Fruit fly (Drosophila melanogaster) whole organism, embryonic: Measurements from ENCODE around the gene Cenp-C.

Experiments
- Adf1 ChIP-seq: fragments of 200-800 bp; sonication (Bioruptor generic); IDR thresholded peaks from 2 replicates; pipeline ENCODE4 v1.3.6; 2022; ENCODE audit warnings: missing biosample characterization, missing genetic modification characterization
- Bgb ChIP-seq: fragments of 200-800 bp; sonication (Bioruptor generic); IDR thresholded peaks from 2 replicates; pipeline ENCODE4 v1.3.6; 2022; ENCODE audit warnings: missing biosample characterization, missing genetic modification characterization; ENCODE audit not compliant: partially characterized antibody
- BtbVII ChIP-seq: fragments of 200-800 bp; sonication (Bioruptor generic); optimal IDR thresholded peaks from 3 replicates; lab custom pipeline; 2017; ENCODE audit warnings: missing biosample characterization, mild to moderate bottlenecking, missing genetic modification characterization
- CG10543 ChIP-seq: fragments of 200-800 bp; sonication (Bioruptor generic); optimal IDR thresholded peaks from 3 replicates; lab custom pipeline; 2017; ENCODE audit warnings: missing biosample characterization, mild to moderate bottlenecking, missing genetic modification characterization, moderate library complexity
- CG11504 ChIP-seq: fragments of 200-800 bp; sonication (Bioruptor generic); optimal IDR thresholded peaks from 3 replicates; lab custom pipeline; 2019; ENCODE audit warnings: missing biosample characterization, mild to moderate bottlenecking, missing genetic modification characterization, moderate library complexity
- CG12659 ChIP-seq: fragments of 200-800 bp; sonication (Bioruptor generic); optimal IDR thresholded peaks from 3 replicates; lab custom pipeline; 2017; ENCODE audit warnings: mild to moderate bottlenecking, missing biosample characterization, missing genetic modification reagents, missing genetic modification characterization
- CG12769 ChIP-seq: fragments of 200-800 bp; sonication (Bioruptor generic); optimal IDR thresholded peaks from 2 replicates; lab custom pipeline; 2019; ENCODE audit warnings: missing biosample characterization, mild to moderate bottlenecking, missing genetic modification characterization, moderate library complexity
- CG14050 ChIP-seq: fragments of 200-800 bp; sonication (Bioruptor generic); IDR thresholded peaks from 3 replicates; pipeline ENCODE4 v1.3.6; 2022; ENCODE audit warnings: missing biosample characterization, missing genetic modification characterization
- CG14710 ChIP-seq: fragments of 200-800 bp; sonication (Bioruptor generic); optimal IDR thresholded peaks from 3 replicates; lab custom pipeline; 2019; ENCODE audit warnings: missing biosample characterization, mild to moderate bottlenecking, missing genetic modification characterization, moderate library complexity
- CG15011 ChIP-seq: fragments of 200-800 bp; sonication (Bioruptor generic); optimal IDR thresholded peaks from 3 replicates; lab custom pipeline; 2018; ENCODE audit warnings: missing biosample characterization, mild to moderate bottlenecking, missing genetic modification characterization
- CG1832 ChIP-seq: fragments of 200-800 bp; sonication (Bioruptor generic); optimal IDR thresholded peaks from 2 replicates; lab custom pipeline; 2017; ENCODE audit warnings: missing biosample characterization, mild to moderate bottlenecking, missing genetic modification characterization, inconsistent platforms
- CG31365 ChIP-seq: fragments of 200-800 bp; sonication (Bioruptor generic); optimal IDR thresholded peaks from 2 replicates; lab custom pipeline; 2018; ENCODE audit warnings: missing biosample characterization, mild to moderate bottlenecking, missing genetic modification characterization
- CG34224 ChIP-seq: fragments of 200-800 bp; sonication (Bioruptor generic); IDR thresholded peaks from 3 replicates; pipeline ENCODE4 v1.3.6; 2022; ENCODE audit warnings: missing biosample characterization, missing genetic modification characterization; ENCODE audit not compliant: partially characterized antibody
- CG42726 ChIP-seq: fragments of 200-800 bp; sonication (Bioruptor generic); IDR thresholded peaks from 2 replicates; pipeline ENCODE4 v1.3.6; 2022; ENCODE audit warnings: missing biosample characterization, missing genetic modification characterization; ENCODE audit not compliant: partially characterized antibody
- CG4404 ChIP-seq: fragments of 200-800 bp; sonication (Bioruptor generic); IDR thresholded peaks from 2 replicates; pipeline ENCODE4 v1.3.6; 2022; ENCODE audit warnings: missing biosample characterization, missing genetic modification characterization
- CG6683 ChIP-seq: fragments of 200-800 bp; sonication (Bioruptor generic); optimal IDR thresholded peaks from 2 replicates; lab custom pipeline; 2017; ENCODE audit warnings: missing biosample characterization, mild to moderate bottlenecking, missing genetic modification characterization, missing genetic modification reagents
- CG6791 ChIP-seq: fragments of 200-800 bp; sonication (Bioruptor generic); IDR thresholded peaks from 3 replicates; pipeline ENCODE4 v1.3.6; 2022; ENCODE audit warnings: missing biosample characterization, missing genetic modification characterization; ENCODE audit not compliant: partially characterized antibody
- CG7963 ChIP-seq: fragments of 200-800 bp; sonication (Bioruptor generic); IDR thresholded peaks from 3 replicates; pipeline ENCODE4 v1.3.6; 2022; ENCODE audit warnings: missing biosample characterization, missing genetic modification characterization; ENCODE audit not compliant: partially characterized antibody
- CG8290 ChIP-seq, 3 experiments: fragments of 200-800 bp; sonication (Bioruptor generic); optimal IDR thresholded peaks; 2 replicates each; lab custom pipeline; 2016 to 2019; ENCODE audit warnings: missing biosample characterization in 3 of 3, missing genetic modification characterization in 3 of 3, mild to moderate bottlenecking in 2 of 3, moderate library complexity in 1 of 3
- Chrac-16 ChIP-seq: fragments of 200-800 bp; sonication (Bioruptor generic); optimal IDR thresholded peaks from 3 replicates; lab custom pipeline; 2016; ENCODE audit warnings: missing biosample characterization, missing genetic modification characterization
- CrebB ChIP-seq: fragments of 200-800 bp; sonication (Bioruptor generic); optimal IDR thresholded peaks from 3 replicates; lab custom pipeline; 2018; ENCODE audit warnings: missing biosample characterization, mild to moderate bottlenecking, missing genetic modification characterization
- Dek ChIP-seq: fragments of 200-800 bp; sonication (Bioruptor generic); optimal IDR thresholded peaks from 3 replicates; lab custom pipeline; 2019; ENCODE audit warnings: missing biosample characterization, mild to moderate bottlenecking, missing genetic modification characterization, moderate library complexity
- Doc3 ChIP-seq: fragments of 200-800 bp; sonication (Bioruptor generic); IDR thresholded peaks from 3 replicates; pipeline ENCODE4 v1.3.6; 2022; ENCODE audit warnings: missing biosample characterization, missing genetic modification characterization; ENCODE audit not compliant: partially characterized antibody
- Ets97D ChIP-seq: fragments of 200-800 bp; sonication (Bioruptor generic); optimal IDR thresholded peaks from 3 replicates; lab custom pipeline; 2016; ENCODE audit warnings: missing biosample characterization, missing genetic modification characterization
- Jarid2 ChIP-seq: fragments of 200-800 bp; sonication (Bioruptor generic); optimal IDR thresholded peaks from 3 replicates; lab custom pipeline; 2017; ENCODE audit warnings: mild to moderate bottlenecking, missing biosample characterization, missing genetic modification reagents, missing genetic modification characterization
- Kr ChIP-seq: fragments of 200-800 bp; sonication (Bioruptor generic); optimal IDR thresholded peaks from 2 replicates; lab custom pipeline; 2017; ENCODE audit warnings: missing biosample characterization, mild to moderate bottlenecking, missing genetic modification characterization
- MBD-R2 ChIP-seq: fragments of 200-800 bp; sonication (Bioruptor generic); IDR thresholded peaks from 2 replicates; pipeline ENCODE4 v1.3.6; 2022; ENCODE audit warnings: missing biosample characterization, missing genetic modification characterization
- MESR4 ChIP-seq: fragments of 200-800 bp; sonication (Bioruptor generic); optimal IDR thresholded peaks from 2 replicates; lab custom pipeline; 2018; ENCODE audit warnings: missing biosample characterization, mild to moderate bottlenecking, missing genetic modification characterization, moderate library complexity
- Nf-YC ChIP-seq: fragments of 200-800 bp; optimal IDR thresholded peaks from 3 replicates; lab custom pipeline; 2019; ENCODE audit warnings: missing biosample characterization, mild to moderate bottlenecking, missing genetic modification characterization, moderate library complexity
- Rfx ChIP-seq: fragments of 200-800 bp; sonication (Bioruptor generic); IDR thresholded peaks from 2 replicates; pipeline ENCODE4 v1.3.6; 2022; ENCODE audit warnings: missing biosample characterization, missing genetic modification characterization
- Taf1 ChIP-seq: fragments of 200-800 bp; sonication (Bioruptor generic); IDR thresholded peaks from 2 replicates; pipeline ENCODE4 v1.3.6; 2022; ENCODE audit warnings: missing biosample characterization, missing genetic modification characterization
- ab ChIP-seq: fragments of 200-800 bp; sonication (Bioruptor generic); optimal IDR thresholded peaks from 2 replicates; lab custom pipeline; 2016; ENCODE audit warnings: missing biosample characterization, missing genetic modification characterization
- ac ChIP-seq: fragments of 200-800 bp; sonication (Bioruptor generic); optimal IDR thresholded peaks from 3 replicates; lab custom pipeline; 2017; ENCODE audit warnings: missing biosample characterization, mild to moderate bottlenecking, missing genetic modification characterization
- ato ChIP-seq: fragments of 200-800 bp; sonication (Bioruptor generic); IDR thresholded peaks from 2 replicates; pipeline ENCODE4 v1.3.6; 2022; ENCODE audit warnings: missing biosample characterization, missing genetic modification characterization; ENCODE audit not compliant: partially characterized antibody
- crol ChIP-seq: fragments of 200-800 bp; sonication (Bioruptor generic); IDR thresholded peaks from 2 replicates; pipeline ENCODE4 v1.3.6; 2022; ENCODE audit warnings: missing biosample characterization, missing genetic modification characterization
- fu2 ChIP-seq: fragments of 200-800 bp; sonication (Bioruptor generic); optimal IDR thresholded peaks from 2 replicates; lab custom pipeline; 2016; ENCODE audit warnings: missing biosample characterization, missing genetic modification characterization
- grn ChIP-seq: fragments of 200-800 bp; sonication (Bioruptor generic); optimal IDR thresholded peaks from 3 replicates; lab custom pipeline; 2017; ENCODE audit warnings: missing biosample characterization, missing genetic modification characterization
- gsb-n ChIP-seq: fragments of 200-800 bp; sonication (Bioruptor generic); optimal IDR thresholded peaks from 3 replicates; lab custom pipeline; 2018; ENCODE audit warnings: missing biosample characterization, mild to moderate bottlenecking, missing genetic modification characterization
- ham ChIP-seq: fragments of 200-800 bp; sonication (Bioruptor generic); IDR thresholded peaks from 2 replicates; pipeline ENCODE4 v1.3.6; 2022; ENCODE audit warnings: missing biosample characterization, missing genetic modification characterization
- inv ChIP-seq: fragments of 200-800 bp; sonication (Bioruptor generic); IDR thresholded peaks from 2 replicates; pipeline ENCODE4 v1.3.6; 2022; ENCODE audit warnings: missing biosample characterization, missing genetic modification characterization; ENCODE audit not compliant: partially characterized antibody
- jumu ChIP-seq: fragments of 200-800 bp; sonication (Bioruptor generic); optimal IDR thresholded peaks from 3 replicates; lab custom pipeline; 2016; ENCODE audit warnings: missing biosample characterization, missing genetic modification characterization
- knrl ChIP-seq: fragments of 200-800 bp; sonication (Bioruptor generic); IDR thresholded peaks from 3 replicates; pipeline ENCODE4 v1.3.6; 2022; ENCODE audit warnings: missing biosample characterization, missing genetic modification characterization; ENCODE audit not compliant: partially characterized antibody
- maf-S ChIP-seq: fragments of 200-800 bp; sonication (Bioruptor generic); optimal IDR thresholded peaks from 2 replicates; lab custom pipeline; 2016; ENCODE audit warnings: missing biosample characterization, missing genetic modification characterization
- nerfin-2 ChIP-seq: fragments of 200-800 bp; sonication (Bioruptor generic); IDR thresholded peaks from 2 replicates; pipeline ENCODE4 v1.3.6; 2022; ENCODE audit warnings: missing biosample characterization, missing genetic modification characterization; ENCODE audit not compliant: partially characterized antibody
- nom ChIP-seq: fragments of 200-800 bp; sonication (Bioruptor generic); optimal IDR thresholded peaks from 2 replicates; lab custom pipeline; 2017; ENCODE audit warnings: missing biosample characterization, missing genetic modification characterization, mild to moderate bottlenecking, moderate library complexity, missing genetic modification reagents
- salm ChIP-seq: fragments of 200-800 bp; sonication (Bioruptor generic); optimal IDR thresholded peaks from 2 replicates; lab custom pipeline; 2018; ENCODE audit warnings: missing biosample characterization, mild to moderate bottlenecking, missing genetic modification characterization
- tin ChIP-seq: fragments of 200-800 bp; sonication (Bioruptor generic); optimal IDR thresholded peaks from 3 replicates; lab custom pipeline; 2016; ENCODE audit warnings: missing biosample characterization, missing genetic modification characterization
- zen ChIP-seq: fragments of 200-800 bp; sonication (Bioruptor generic); optimal IDR thresholded peaks from 3 replicates; lab custom pipeline; 2018; ENCODE audit warnings: missing biosample characterization, mild to moderate bottlenecking, missing genetic modification characterization, moderate library complexity

The Cenp-C gene

dm6 chr3R:8517752-8518185 is 46.1 kb upstream of the Cenp-C start, which contains the start of gene CG11737 (continued):
- peak; percentile 42 for TF ChIP-seq CG12659 (GFP tag; lab: Kevin White, UChicago)
- peak; percentile 61 for TF ChIP-seq CG11504 (tag; lab: Kevin White, UChicago)
- no peak for TF ChIP-seq CG15011 (GFP tag; lab: Kevin White, UChicago)
- no peak for TF ChIP-seq gsb-n (tag; lab: Kevin White, UChicago)
- TF ChIP-seq crol = peak; percentile 89
- no peak for TF ChIP-seq fu2 (GFP tag; lab: Kevin White, UChicago)
- TF ChIP-seq knrl (GFP tag; lab: Robert Waterston, UW) = peak; percentile 46
- TF ChIP-seq BtbVII (GFP tag; lab: Kevin White, UChicago) = no peak
- peak; percentile 29 for TF ChIP-seq Jarid2
- no peak for TF ChIP-seq nom (GFP tag; lab: Kevin White, UChicago)
- TF ChIP-seq Dek (tag; lab: Kevin White, UChicago) = no peak
- TF ChIP-seq CG10543 (GFP tag; lab: Kevin White, UChicago) = peak; percentile 18
- TF ChIP-seq ab = no peak
- TF ChIP-seq CG14050 (GFP tag; lab: Robert Waterston, UW) = no peak
- no peak for TF ChIP-seq Chrac-16
- no peak for TF ChIP-seq ham (GFP tag; lab: Robert Waterston, UW)
- TF ChIP-seq Taf1 (GFP tag; lab: Robert Waterston, UW) = no peak
- no peak for TF ChIP-seq salm (tag; lab: Kevin White, UChicago)
- TF ChIP-seq MBD-R2 = peak; percentile 66
- peak; percentile 24 for TF ChIP-seq MESR4 (GFP tag; lab: Kevin White, UChicago)
- TF ChIP-seq Doc3 (GFP tag; lab: Robert Waterston, UW) = no peak
- TF ChIP-seq ato (GFP tag; lab: Robert Waterston, UW) = peak; percentile 68
- TF ChIP-seq CG6683 (GFP tag; lab: Kevin White, UChicago) = no peak
- TF ChIP-seq CG31365 (tag; lab: Kevin White, UChicago) = no peak
- peak; percentile 60; the same call in 2 of the 3 replicates for TF ChIP-seq CG7963 (GFP tag; lab: Robert Waterston, UW)
- no peak for TF ChIP-seq CG8290 (GFP tag; optimal IDR thresholded peaks at IDR 0.05; lab: Kevin White, UChicago)
- TF ChIP-seq CG8290 (tag; optimal IDR thresholded peaks at IDR 0.05; lab: Kevin White, UChicago) = peak in 1 of 2 experiments; percentile 32
- TF ChIP-seq Rfx = peak; percentile 41; the same call in 1 of the 2 replicates
- TF ChIP-seq inv (GFP tag; lab: Robert Waterston, UW) = peak; percentile 40
- peak; percentile 41; the same call in 1 of the 3 replicates for TF ChIP-seq CG34224 (GFP tag; lab: Robert Waterston, UW)
- TF ChIP-seq grn (GFP tag; lab: Kevin White, UChicago) = peak; percentile 4
- no peak for TF ChIP-seq Kr
- no peak for TF ChIP-seq CG14710
- no peak for TF ChIP-seq ac
- TF ChIP-seq CG1832 (GFP tag; lab: Kevin White, UChicago) = no peak
- TF ChIP-seq Nf-YC = no peak
- TF ChIP-seq CG42726 (GFP tag; lab: Robert Waterston, UW) = peak; percentile 76
- TF ChIP-seq tin = no peak
- no peak for TF ChIP-seq jumu (GFP tag; lab: Kevin White, UChicago)
- peak; percentile 13 for TF ChIP-seq CG12769 (tag; lab: Kevin White, UChicago)
- TF ChIP-seq Bgb (GFP tag; lab: Robert Waterston, UW) = peak; percentile 79
- TF ChIP-seq maf-S (GFP tag; lab: Kevin White, UChicago) = no peak
- peak; percentile 71 for TF ChIP-seq Adf1
- peak; percentile 8 for TF ChIP-seq zen (tag; lab: Kevin White, UChicago)
- peak; percentile 6 for TF ChIP-seq CrebB
- TF ChIP-seq Ets97D (GFP tag; lab: Kevin White, UChicago) = peak; percentile 20
- TF ChIP-seq CG4404 (GFP tag; lab: Robert Waterston, UW) = no peak
- peak; percentile 66; the same call in 1 of the 2 replicates for TF ChIP-seq nerfin-2 (GFP tag; lab: Robert Waterston, UW)
- TF ChIP-seq CG6791 (GFP tag; lab: Robert Waterston, UW) = peak; percentile 82
